Fruit fly (Drosophila melanogaster): ENCODE data around the gene CG6729.

CG6729 gene

dm6 chr2L:10694053-10694618 is 49.6 kb downstream of the CG6729 start, which contains the start of gene CG17108:
CG17108 (minus strand) TSS chr2L:10694103.
- TF ChIP-seq psq (optimal IDR thresholded peaks at IDR 0.05) (no peak), Dll (optimal IDR thresholded peaks at IDR 0.05) (no peak), CG8478 (optimal IDR thresholded peaks at IDR 0.05) (no peak), usp (GFP tag; optimal IDR thresholded peaks at IDR 0.05) (no peak), EcR (GFP tag; optimal IDR thresholded peaks at IDR 0.05) (no peak), pan (optimal IDR thresholded peaks at IDR 0.05) (no peak)

dm6 chr2L:10693018-10693417 is 50.7 kb downstream of the CG6729 start:
- TF ChIP-seq Dll (optimal IDR thresholded peaks at IDR 0.05) (no peak), usp (GFP tag; optimal IDR thresholded peaks at IDR 0.05) (no peak), pan (optimal IDR thresholded peaks at IDR 0.05) (no peak), CG8478 (optimal IDR thresholded peaks at IDR 0.05) (no peak), EcR (GFP tag; optimal IDR thresholded peaks at IDR 0.05) (no peak)

All from whole organism.